Worm (Caenorhabditis elegans) whole organism, late embryonic: ENCODE measurements around the gene famp-1.

Experiments used
- ceh-9 ChIP-seq: sonication (generic microtip); optimal IDR thresholded peaks from 2 replicates; lab custom pipeline; 2016; ENCODE audit warnings: mild to moderate bottlenecking, missing genetic modification characterization, inconsistent platforms, missing compliant biosample characterization
- dve-1 ChIP-seq: sonication (generic microtip); optimal IDR thresholded peaks from 2 replicates; lab custom pipeline; 2017; ENCODE audit warnings: antibody characterized with exemption, mild to moderate bottlenecking, missing genetic modification characterization, missing compliant biosample characterization
- pha-4 ChIP-seq: fragments of 150-350 bp; optimal IDR thresholded peaks from 2 replicates; lab custom pipeline; 2018; ENCODE audit warnings: missing biosample characterization, missing genetic modification reagents, missing genetic modification characterization
- tbx-2 ChIP-seq: sonication (generic microtip); optimal IDR thresholded peaks from 2 replicates; lab custom pipeline; 2016; ENCODE audit warnings: missing genetic modification characterization, missing compliant biosample characterization

DNA sequence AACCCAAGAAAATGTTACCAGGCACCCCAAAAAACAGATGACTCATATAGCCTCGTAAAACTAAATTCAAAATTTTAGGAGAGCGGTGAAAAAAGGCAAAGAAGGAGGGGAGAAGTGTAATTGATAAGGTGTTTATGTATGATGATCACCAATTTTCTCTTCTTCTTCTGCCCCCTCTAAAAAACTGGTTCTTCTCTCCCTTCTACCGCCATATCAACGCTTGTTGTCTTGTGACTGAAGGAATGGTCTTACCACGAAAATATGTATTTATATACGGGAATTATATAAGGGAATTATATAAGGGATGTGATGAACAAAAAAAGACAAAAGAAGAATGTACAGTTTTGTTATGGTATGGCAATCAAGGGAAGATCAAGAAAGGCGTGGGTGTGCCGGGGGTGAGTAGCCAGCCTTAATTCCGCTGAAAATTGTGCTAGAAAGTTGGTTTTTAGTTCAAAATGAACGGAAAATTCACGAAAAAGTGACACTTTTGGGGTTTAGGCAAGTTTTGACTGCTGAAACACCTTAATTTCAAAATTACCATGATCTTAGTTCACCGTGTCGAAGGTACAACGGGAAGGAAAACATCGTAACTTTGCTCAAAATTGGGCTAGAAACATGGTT, 18.0 kb upstream of the famp-1 start:
- TF ChIP-seq ceh-9: no peak
- no peak for TF ChIP-seq dve-1 (tag; lab: Kevin White, UChicago)
- no peak for TF ChIP-seq tbx-2
- TF ChIP-seq pha-4: no peak
